Worm (Caenorhabditis elegans) whole organism, L4/young adult: Measurements from ENCODE around the gene Y6G8.15.
"Not testable (repeated sequence)": the region's sequence is repeated elsewhere in the genome, so short reads cannot be mapped to it uniquely, and the experiment has no call there.

Experiments used
- W03F9.2 ChIP-seq: fragments of 150-350 bp; optimal IDR thresholded peaks from 2 replicates; lab custom pipeline; 2014; ENCODE audit warnings: missing biosample characterization, missing genetic modification characterization
- dao-5 ChIP-seq: sonication (generic microtip); optimal IDR thresholded peaks from 2 replicates; lab custom pipeline; 2016; ENCODE audit warnings: missing genotype, missing genetic modification characterization, moderate library complexity, missing compliant biosample characterization
- him-1 ChIP-seq: sonication (generic microtip); optimal IDR thresholded peaks from 2 replicates; lab custom pipeline; 2016; ENCODE audit warnings: missing genotype, missing genetic modification reagents, missing genetic modification characterization, missing compliant biosample characterization

DNA sequence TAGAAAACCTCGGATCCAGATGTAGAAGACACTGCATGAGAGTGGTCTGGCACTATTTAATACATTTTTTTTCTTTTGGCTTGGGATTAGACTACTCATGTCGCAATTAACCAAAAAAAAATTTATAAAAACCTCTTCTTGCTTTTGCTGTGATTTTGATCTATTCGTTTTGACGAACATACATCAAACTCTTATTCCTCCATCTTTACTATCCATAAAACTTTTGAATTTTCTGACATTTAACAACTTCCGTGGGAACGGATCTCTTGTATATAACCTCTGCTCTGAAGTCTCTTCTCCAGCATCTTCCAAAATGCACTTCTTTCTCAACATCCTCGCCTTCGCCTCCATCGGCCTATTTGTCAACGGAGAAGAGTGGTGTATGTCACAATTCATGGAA is 4.4 kb downstream of the Y6G8.15 start, which contains the start of gene Y6G8.16:
- not testable (repeated sequence) for TF ChIP-seq dao-5, him-1, W03F9.2 (tag; lab: Kevin White, UChicago)
